Fruit fly (Drosophila melanogaster) whole organism, pupa: ENCODE results near the gene CG13312.

Source experiments
- CG10348 ChIP-seq: fragments of 200-800 bp; sonication (Bioruptor generic); IDR thresholded peaks from 2 replicates; pipeline ENCODE4 v1.3.6; 2022; ENCODE audit warnings: missing biosample characterization, missing genetic modification characterization
- CG12605 ChIP-seq: fragments of 200-800 bp; sonication (Bioruptor generic); IDR thresholded peaks from 2 replicates; pipeline ENCODE4 v1.3.6; 2022; ENCODE audit warnings: missing biosample characterization, missing genetic modification characterization
- CG13204 ChIP-seq: fragments of 200-800 bp; sonication (Bioruptor generic); optimal IDR thresholded peaks from 2 replicates; lab custom pipeline; 2018; ENCODE audit warnings: missing biosample characterization, mild to moderate bottlenecking, missing genetic modification characterization, moderate library complexity
- CG14655 ChIP-seq: fragments of 200-800 bp; sonication (Bioruptor generic); optimal IDR thresholded peaks from 3 replicates; lab custom pipeline; 2017; ENCODE audit warnings: mild to moderate bottlenecking, missing biosample characterization, missing genetic modification reagents, missing genetic modification characterization
- CG15710 ChIP-seq: fragments of 200-800 bp; sonication (Bioruptor generic); optimal IDR thresholded peaks from 2 replicates; lab custom pipeline; 2018; ENCODE audit warnings: missing biosample characterization, mild to moderate bottlenecking, missing genetic modification characterization, moderate library complexity
- CG17806 ChIP-seq: fragments of 200-800 bp; sonication (Bioruptor generic); optimal IDR thresholded peaks from 2 replicates; lab custom pipeline; 2018; ENCODE audit warnings: missing biosample characterization, mild to moderate bottlenecking, missing genetic modification characterization, moderate library complexity
- CG32121 ChIP-seq: fragments of 200-800 bp; sonication (Bioruptor generic); IDR thresholded peaks from 2 replicates; pipeline ENCODE4 v1.3.6; 2022; ENCODE audit warnings: missing biosample characterization, missing genetic modification characterization
- CG34367 ChIP-seq: fragments of 200-800 bp; sonication (Bioruptor generic); optimal IDR thresholded peaks from 2 replicates; lab custom pipeline; 2018; ENCODE audit warnings: missing biosample characterization, mild to moderate bottlenecking, missing genetic modification characterization
- CG4496 ChIP-seq: fragments of 200-800 bp; sonication (Bioruptor generic); IDR thresholded peaks from 3 replicates; pipeline ENCODE4 v1.3.6; 2022; ENCODE audit warnings: missing biosample characterization, missing genetic modification characterization
- CG8159 ChIP-seq: fragments of 200-800 bp; sonication (Bioruptor generic); optimal IDR thresholded peaks from 3 replicates; lab custom pipeline; 2018; ENCODE audit warnings: missing biosample characterization, mild to moderate bottlenecking, missing genetic modification characterization, moderate library complexity
- CG8301 ChIP-seq: fragments of 200-800 bp; sonication (Bioruptor generic); optimal IDR thresholded peaks from 2 replicates; lab custom pipeline; 2018; ENCODE audit warnings: missing biosample characterization, mild to moderate bottlenecking, missing genetic modification characterization
- CG9948 ChIP-seq: fragments of 200-800 bp; sonication (Bioruptor generic); optimal IDR thresholded peaks from 2 replicates; lab custom pipeline; 2018; ENCODE audit warnings: missing biosample characterization, mild to moderate bottlenecking, missing genetic modification characterization, moderate library complexity
- D1 ChIP-seq: fragments of 200-800 bp; sonication (Bioruptor generic); optimal IDR thresholded peaks from 2 replicates; lab custom pipeline; 2018; ENCODE audit warnings: missing biosample characterization, mild to moderate bottlenecking, missing genetic modification characterization, moderate library complexity
- EcR ChIP-seq: fragments of 200-800 bp; sonication (Bioruptor generic); optimal IDR thresholded peaks from 3 replicates; lab custom pipeline; 2019; ENCODE audit warnings: missing biosample characterization, missing genetic modification characterization, mild to moderate bottlenecking, moderate library complexity, missing genetic modification reagents
- Ets98B ChIP-seq: fragments of 200-800 bp; sonication (Bioruptor generic); IDR thresholded peaks from 2 replicates; pipeline ENCODE4 v1.3.6; 2022; ENCODE audit warnings: missing biosample characterization, missing genetic modification characterization
- Pif1A ChIP-seq: fragments of 200-800 bp; sonication (Bioruptor generic); optimal IDR thresholded peaks from 3 replicates; lab custom pipeline; 2016; ENCODE audit warnings: missing biosample characterization, missing genetic modification characterization
- Pif1B ChIP-seq: fragments of 200-800 bp; sonication (Bioruptor generic); optimal IDR thresholded peaks from 3 replicates; lab custom pipeline; 2016; ENCODE audit warnings: missing biosample characterization, missing genetic modification characterization
- Snoo ChIP-seq: fragments of 200-800 bp; sonication (Bioruptor generic); optimal IDR thresholded peaks from 3 replicates; lab custom pipeline; 2017; ENCODE audit warnings: missing biosample characterization, mild to moderate bottlenecking, missing genetic modification characterization, inconsistent platforms
- fd96Ca ChIP-seq: fragments of 200-800 bp; sonication (Bioruptor generic); IDR thresholded peaks from 3 replicates; pipeline ENCODE4 v1.3.6; 2022; ENCODE audit warnings: missing biosample characterization, missing genetic modification characterization
- gl ChIP-seq: fragments of 200-800 bp; sonication (Bioruptor generic); optimal IDR thresholded peaks from 2 replicates; lab custom pipeline; 2018; ENCODE audit warnings: missing biosample characterization, mild to moderate bottlenecking, missing genetic modification characterization
- rn ChIP-seq: fragments of 200-800 bp; sonication (Bioruptor generic); IDR thresholded peaks from 2 replicates; pipeline ENCODE4 v1.3.6; 2022; ENCODE audit warnings: missing biosample characterization, missing genetic modification characterization

The CG13312 gene

DNA sequence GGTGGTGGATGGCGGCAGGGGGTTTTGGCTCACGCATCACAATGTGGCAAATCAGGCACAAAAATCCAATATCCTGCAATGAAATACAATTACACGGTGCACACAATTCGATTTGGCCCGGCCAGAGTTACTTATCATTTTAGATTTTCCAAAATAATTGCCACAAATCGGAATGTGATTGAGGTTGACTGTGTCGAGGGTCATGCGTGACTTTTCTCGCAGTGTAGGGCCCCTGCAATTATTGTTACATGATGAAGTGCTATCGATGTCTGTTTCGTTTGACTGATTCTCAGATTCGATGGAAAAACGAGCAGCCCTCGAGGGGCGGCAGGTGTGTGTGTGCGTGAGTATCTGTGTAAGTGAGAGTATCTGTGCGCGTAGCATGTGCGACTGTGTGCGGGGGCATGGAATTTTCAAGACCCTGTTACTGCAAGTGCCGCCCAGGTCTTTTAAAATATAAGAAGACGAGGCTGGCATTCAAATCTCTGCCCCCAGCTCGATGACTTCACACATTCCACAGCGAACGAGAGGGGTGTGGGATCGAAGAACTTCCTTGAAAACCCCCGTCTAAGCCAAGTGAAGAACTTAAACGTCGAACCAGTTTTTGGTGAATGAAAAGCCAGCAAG lies 17.5 kb upstream of the CG13312 start:
- TF ChIP-seq CG14655 (GFP tag; lab: Kevin White, UChicago), result no peak
- TF ChIP-seq CG13204 (GFP tag; lab: Kevin White, UChicago), result no peak

- TF ChIP-seq CG12605 (GFP tag; lab: Robert Waterston, UW) (peak; percentile 42; the same call in 1 of the 2 replicates), CG15710 (tag; lab: Kevin White, UChicago) (peak; percentile 84), D1 (tag; lab: Kevin White, UChicago) (peak; percentile 22), CG17806 (tag; lab: Kevin White, UChicago) (peak; percentile 68), rn (peak; percentile 27; the same call in 1 of the 2 replicates), Pif1A (GFP tag; lab: Kevin White, UChicago) (peak; percentile 47), EcR (GFP tag; lab: Kevin White, UChicago) (peak; percentile 40), CG8159 (peak; percentile 84), Ets98B (GFP tag; lab: Robert Waterston, UW) (no peak), fd96Ca (GFP tag; lab: Robert Waterston, UW) (0 out of 3 replicates have a peak, but pooled peaks have one; percentile 5), CG32121 (GFP tag; lab: Robert Waterston, UW) (no peak), Pif1B (GFP tag; lab: Kevin White, UChicago) (peak; percentile 68), CG9948 (tag; lab: Kevin White, UChicago) (peak; percentile 75), CG8301 (tag; lab: Kevin White, UChicago) (peak; percentile 28), gl (tag; lab: Kevin White, UChicago) (peak; percentile 26), CG14655 (GFP tag; lab: Kevin White, UChicago) (peak; percentile 68), CG34367 (tag; lab: Kevin White, UChicago) (peak; percentile 84), CG4496 (GFP tag; lab: Robert Waterston, UW) (peak; percentile 76; the same call in 2 of the 3 replicates), CG13204 (GFP tag; lab: Kevin White, UChicago) (peak; percentile 77), Snoo (peak; percentile 53), CG10348 (no peak)
Observed at dm6 chr3L:8823730-8824374, 16.8 kb upstream of the CG13312 start.

- TF ChIP-seq CG9948 (tag; lab: Kevin White, UChicago) (no peak), CG15710 (tag; lab: Kevin White, UChicago) (no peak), Pif1A (GFP tag; lab: Kevin White, UChicago) (no peak), Ets98B (GFP tag; lab: Robert Waterston, UW) (no peak), CG13204 (GFP tag; lab: Kevin White, UChicago) (peak; percentile 60), CG17806 (tag; lab: Kevin White, UChicago) (no peak), CG10348 (no peak), Pif1B (GFP tag; lab: Kevin White, UChicago) (no peak), EcR (GFP tag; lab: Kevin White, UChicago) (peak; percentile 81), CG34367 (tag; lab: Kevin White, UChicago) (no peak), CG32121 (GFP tag; lab: Robert Waterston, UW) (no peak), rn (no peak), CG8159 (no peak), CG4496 (GFP tag; lab: Robert Waterston, UW) (no peak), D1 (tag; lab: Kevin White, UChicago) (no peak), CG12605 (GFP tag; lab: Robert Waterston, UW) (no peak), CG14655 (GFP tag; lab: Kevin White, UChicago) (no peak), gl (tag; lab: Kevin White, UChicago) (no peak), Snoo (no peak), fd96Ca (GFP tag; lab: Robert Waterston, UW) (0 out of 3 replicates have a peak, but pooled peaks have one; percentile 8), CG8301 (tag; lab: Kevin White, UChicago) (no peak)
Observed at dm6 chr3L:8822881-8823435, 15.9 kb upstream of the CG13312 start.

dm6 chr3L:8821708-8822660 lies 15.0 kb upstream of the CG13312 start:
- TF ChIP-seq CG12605 (GFP tag; lab: Robert Waterston, UW) (peak; percentile 83), CG17806 (tag; lab: Kevin White, UChicago) (peak; percentile 98), D1 (tag; lab: Kevin White, UChicago) (peak; percentile 75), CG34367 (tag; lab: Kevin White, UChicago) (peak; percentile 88), Ets98B (GFP tag; lab: Robert Waterston, UW) (peak; percentile 86), CG10348 (no peak), rn (peak; percentile 73; the same call in 1 of the 2 replicates), CG14655 (GFP tag; lab: Kevin White, UChicago) (peak; percentile 81), CG13204 (GFP tag; lab: Kevin White, UChicago) (peak; percentile 90), CG8301 (tag; lab: Kevin White, UChicago) (peak; percentile 89), CG9948 (tag; lab: Kevin White, UChicago) (peak; percentile 93), Pif1A (GFP tag; lab: Kevin White, UChicago) (peak; percentile 93), EcR (GFP tag; lab: Kevin White, UChicago) (peak; percentile 56), CG4496 (GFP tag; lab: Robert Waterston, UW) (peak; percentile 92), CG15710 (tag; lab: Kevin White, UChicago) (peak; percentile 95), gl (tag; lab: Kevin White, UChicago) (peak; percentile 93), fd96Ca (GFP tag; lab: Robert Waterston, UW) (peak; percentile 76; the same call in 2 of the 3 replicates), Pif1B (GFP tag; lab: Kevin White, UChicago) (peak; percentile 86), CG8159 (peak; percentile 91), CG32121 (GFP tag; lab: Robert Waterston, UW) (peak; percentile 76), Snoo (peak; percentile 77)
